Fruit fly (Drosophila melanogaster): ENCODE data around the gene AdoR.

AdoR gene

DNA sequence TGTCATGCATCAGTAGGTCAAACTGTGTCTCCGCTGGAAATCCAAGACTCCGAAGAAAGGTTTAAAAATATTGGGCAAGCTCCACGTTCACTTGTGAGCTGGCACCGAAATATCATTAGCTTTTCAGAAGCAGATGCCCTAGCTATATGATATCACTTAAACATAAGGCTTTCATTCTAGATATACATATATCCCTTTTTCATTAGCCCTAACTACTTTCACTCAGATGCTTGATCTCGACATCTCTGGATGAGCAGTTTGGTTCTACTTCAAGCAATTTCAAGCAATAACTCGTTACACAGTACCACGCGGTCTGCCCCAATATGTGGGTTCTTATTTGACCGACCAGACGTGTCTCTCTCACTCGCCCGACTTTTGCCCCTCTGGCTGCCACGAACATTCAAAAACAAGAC is 42.1 kb upstream of the AdoR start (continued):
- TF ChIP-seq Lhr (GFP tag; optimal IDR thresholded peaks at IDR 0.05): no peak
- TF ChIP-seq CG11695 (GFP tag; IDR thresholded peaks at IDR 0.05): 0 out of 3 replicates have a peak, but pooled peaks have one; percentile 34
- TF ChIP-seq pan (optimal IDR thresholded peaks at IDR 0.05): no peak
- no peak for TF ChIP-seq pan (GFP tag; optimal IDR thresholded peaks at IDR 0.05 in 1 of 2, IDR thresholded peaks at IDR 0.05 in 1 of 2)
- peak in 1 of 2 experiments; percentile 27 for TF ChIP-seq bsh (GFP tag; optimal IDR thresholded peaks at IDR 0.05)
- no peak for TF ChIP-seq chm (GFP tag; IDR thresholded peaks at IDR 0.05)
- peak; percentile 3 for TF ChIP-seq ems (GFP tag; optimal IDR thresholded peaks at IDR 0.05)
- peak; percentile 19 for TF ChIP-seq CHES-1-like (GFP tag; optimal IDR thresholded peaks at IDR 0.05)
- TF ChIP-seq Deaf1 (tag; optimal IDR thresholded peaks at IDR 0.05): no peak
- no peak for TF ChIP-seq jing (GFP tag; optimal IDR thresholded peaks at IDR 0.05)
- no peak for TF ChIP-seq tup (GFP tag; optimal IDR thresholded peaks at IDR 0.05)
- TF ChIP-seq eve (GFP tag; optimal IDR thresholded peaks at IDR 0.05): no peak
- TF ChIP-seq CG32532 (GFP tag; IDR thresholded peaks at IDR 0.05): no peak
- no peak for TF ChIP-seq Dbx (GFP tag; IDR thresholded peaks at IDR 0.05)
- no peak for TF ChIP-seq CG10431 (GFP tag; optimal IDR thresholded peaks at IDR 0.05)
- TF ChIP-seq Hmx (GFP tag; optimal IDR thresholded peaks at IDR 0.05): no peak
- TF ChIP-seq tll (GFP tag; optimal IDR thresholded peaks at IDR 0.05): no peak
- TF ChIP-seq CG13775 (GFP tag; optimal IDR thresholded peaks at IDR 0.05): no peak
- TF ChIP-seq cg (GFP tag; optimal IDR thresholded peaks at IDR 0.05): no peak
- peak; percentile 29; the same call in 1 of the 2 replicates for TF ChIP-seq Drgx (GFP tag; IDR thresholded peaks at IDR 0.05)
- TF ChIP-seq Ets65A (GFP tag): peak; percentile 97
- TF ChIP-seq CG12155 (GFP tag; optimal IDR thresholded peaks at IDR 0.05): peak; percentile 15
- peak; percentile 39 for TF ChIP-seq CG12391 (tag; optimal IDR thresholded peaks at IDR 0.05)
- no peak for TF ChIP-seq CG7745 (tag; optimal IDR thresholded peaks at IDR 0.05)
- TF ChIP-seq tgo (GFP tag; IDR thresholded peaks at IDR 0.05): no peak; the same call in 2 of the 3 replicates
- TF ChIP-seq CG10959 (GFP tag; IDR thresholded peaks at IDR 0.05): no peak
- no peak for TF ChIP-seq CG3838 (GFP tag; optimal IDR thresholded peaks at IDR 0.05)
- TF ChIP-seq zfh2 (GFP tag; optimal IDR thresholded peaks at IDR 0.05): peak; percentile 32
- peak; percentile 45 to 65 for TF ChIP-seq Pdp1 (GFP tag; optimal IDR thresholded peaks at IDR 0.05)
- peak; percentile 35 for TF ChIP-seq CG1602 (GFP tag; optimal IDR thresholded peaks at IDR 0.05)
- TF ChIP-seq pnt (GFP tag; optimal IDR thresholded peaks at IDR 0.05): peak; percentile 58
- TF ChIP-seq eyg (GFP tag; optimal IDR thresholded peaks at IDR 0.05): peak; percentile 32
- TF ChIP-seq ab (GFP tag; optimal IDR thresholded peaks at IDR 0.05): no peak
- TF ChIP-seq CG17361 (GFP tag; IDR thresholded peaks at IDR 0.05): peak; percentile 83
- TF ChIP-seq dati (GFP tag; IDR thresholded peaks at IDR 0.05): no peak
- TF ChIP-seq CG7839 (tag; optimal IDR thresholded peaks at IDR 0.05): peak; percentile 73
- peak; percentile 61 for TF ChIP-seq gem (tag; optimal IDR thresholded peaks at IDR 0.05)
- TF ChIP-seq ftz-f1 (GFP tag; optimal IDR thresholded peaks at IDR 0.05): no peak
- TF ChIP-seq lola (GFP tag; optimal IDR thresholded peaks at IDR 0.05): peak in 1 of 3 experiments; percentile 33
- TF ChIP-seq cato (GFP tag; optimal IDR thresholded peaks at IDR 0.05; ENCODE audit: borderline replicate concordance): no peak
- TF ChIP-seq B-H2 (GFP tag; optimal IDR thresholded peaks at IDR 0.05): no peak
- TF ChIP-seq corto (GFP tag; optimal IDR thresholded peaks at IDR 0.05): no peak
- TF ChIP-seq vnd (GFP tag; IDR thresholded peaks at IDR 0.05; ENCODE audit: partially characterized antibody): no peak
- TF ChIP-seq CTCF (GFP tag; optimal IDR thresholded peaks at IDR 0.05): no peak
- TF ChIP-seq CG31441 (GFP tag; IDR thresholded peaks at IDR 0.05): peak; percentile 45; the same call in 1 of the 2 replicates
- TF ChIP-seq H2.0 (GFP tag; IDR thresholded peaks at IDR 0.05): no peak
- no peak for TF ChIP-seq CG6813 (GFP tag; optimal IDR thresholded peaks at IDR 0.05)
- no peak for TF ChIP-seq CG7963 (GFP tag; IDR thresholded peaks at IDR 0.05; ENCODE audit: partially characterized antibody)
- no peak for TF ChIP-seq bowl (GFP tag; IDR thresholded peaks at IDR 0.05)
- no peak for TF ChIP-seq hbn (GFP tag; IDR thresholded peaks at IDR 0.05; ENCODE audit: partially characterized antibody)
- TF ChIP-seq otp (GFP tag; IDR thresholded peaks at IDR 0.05): no peak
- no peak for TF ChIP-seq Poxn (GFP tag; IDR thresholded peaks at IDR 0.05)

All from whole organism, embryonic.